Worm (Caenorhabditis elegans) whole organism, L1 larva: Measurements from ENCODE around the gene K02E11.6.

Source experiments
- efl-3 ChIP-seq: fragments of 200-800 bp; sonication (Bioruptor generic); optimal IDR thresholded peaks from 2 replicates; lab custom pipeline; 2018; ENCODE audit warnings: mild to moderate bottlenecking, missing genetic modification characterization, missing compliant biosample characterization
- hlh-17 ChIP-seq: fragments of 200-800 bp; sonication (Bioruptor generic); optimal IDR thresholded peaks from 2 replicates; lab custom pipeline; 2018; ENCODE audit warnings: missing genetic modification characterization, mild to moderate bottlenecking, missing compliant biosample characterization, moderate library complexity, borderline replicate concordance
- lin-14 ChIP-seq: fragments of 200-800 bp; sonication (Bioruptor generic); optimal IDR thresholded peaks from 2 replicates; lab custom pipeline; 2018; ENCODE audit warnings: mild to moderate bottlenecking, missing genetic modification characterization, moderate library complexity, missing compliant biosample characterization
- mef-2 ChIP-seq: fragments of 150-350 bp; optimal IDR thresholded peaks from 2 replicates; lab custom pipeline; 2014; ENCODE audit warnings: missing biosample characterization, missing genetic modification characterization
- pqm-1 ChIP-seq: sonication (generic microtip); optimal IDR thresholded peaks from 3 replicates; lab custom pipeline; 2017; ENCODE audit warnings: missing biosample characterization, missing genetic modification characterization
- ztf-11 ChIP-seq, 2 experiments: sonication (generic microtip); optimal IDR thresholded peaks; 2 replicates each; lab custom pipeline; 2016 to 2017; ENCODE audit warnings: missing genetic modification characterization in 2 of 2, missing biosample characterization in 1 of 2, missing compliant biosample characterization in 1 of 2

DNA sequence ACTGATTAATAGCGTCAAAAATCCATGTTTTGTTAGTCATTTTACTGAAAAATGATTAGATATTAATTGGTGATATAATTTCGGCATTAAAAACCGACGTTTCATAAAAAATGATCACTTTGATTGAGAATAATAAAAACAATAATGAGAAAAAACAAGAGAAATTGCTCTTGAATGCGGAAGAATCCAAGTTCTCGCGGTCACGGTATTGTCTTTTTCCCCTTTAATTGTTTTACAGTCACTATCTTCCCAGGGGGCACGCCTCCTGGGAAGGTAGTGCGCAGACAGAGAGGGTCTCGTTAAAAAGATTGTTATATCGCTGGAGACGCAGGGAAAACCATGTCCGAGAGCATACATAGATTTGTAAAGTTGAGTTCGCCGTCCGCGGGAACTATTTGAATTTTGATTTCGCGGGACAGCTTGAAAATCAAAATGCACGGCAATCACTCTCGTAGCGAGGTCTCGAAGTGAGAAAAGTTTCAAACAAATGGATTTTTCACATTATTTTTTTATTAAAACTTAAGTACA, 45.1 kb downstream of the K02E11.6 start, which contains the start of gene F14D7.2:
- no peak for TF ChIP-seq pqm-1 (tag; lab: Kevin White, UChicago)
- no peak for TF ChIP-seq efl-3 (GFP tag; lab: Kevin White, UChicago)
- TF ChIP-seq lin-14, result no peak
- TF ChIP-seq ztf-11 (tag; optimal IDR thresholded peaks at IDR 0.05; lab: Kevin White, UChicago), result no peak
- TF ChIP-seq hlh-17 (GFP tag; lab: Kevin White, UChicago), result no peak
- TF ChIP-seq mef-2 (tag; lab: Kevin White, UChicago), result no peak
